Fruit fly (Drosophila melanogaster): ENCODE data around the gene NijA.

Gene NijA

DNA sequence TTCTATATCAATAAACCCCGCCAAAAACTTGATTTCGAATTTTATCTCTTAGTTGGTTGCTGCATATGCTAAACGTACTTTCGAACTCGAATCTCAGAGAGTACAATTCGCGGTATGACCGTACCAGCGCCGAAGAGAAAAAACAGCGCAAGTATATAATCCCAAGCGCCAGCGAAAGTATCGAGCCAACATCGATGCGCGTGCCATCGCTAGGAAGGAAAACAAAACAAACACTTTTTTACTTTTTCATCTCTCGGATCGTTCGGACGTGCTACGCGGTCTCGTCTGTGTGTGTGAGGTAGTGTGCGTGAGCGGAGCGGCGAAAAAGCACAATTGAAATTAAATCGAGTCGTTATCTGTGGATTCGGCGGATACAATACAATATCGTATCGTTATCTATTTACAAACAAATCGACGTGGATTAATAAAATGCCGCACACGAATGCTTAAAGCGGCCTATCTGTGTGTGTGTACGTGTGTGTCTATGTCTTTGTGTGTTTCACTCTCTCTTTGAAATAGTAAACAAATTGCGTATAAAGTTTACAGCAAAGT, 32.1 kb downstream of the NijA start, which contains the start of gene simj (continued):
- TF ChIP-seq HLH4C (GFP tag; IDR thresholded peaks at IDR 0.05; ENCODE audit: partially characterized antibody) (peak; percentile 72; the same call in 2 of the 3 replicates), Nf-YC (tag; optimal IDR thresholded peaks at IDR 0.05) (peak; percentile 61), Doc3 (GFP tag; IDR thresholded peaks at IDR 0.05; ENCODE audit: partially characterized antibody) (peak; percentile 60), CG32532 (GFP tag; IDR thresholded peaks at IDR 0.05) (peak; percentile 66), CG10209 (GFP tag; optimal IDR thresholded peaks at IDR 0.05) (peak; percentile 51), tap (tag; optimal IDR thresholded peaks at IDR 0.05) (no peak), CG17912 (GFP tag; optimal IDR thresholded peaks at IDR 0.05) (peak; percentile 16), klu (GFP tag; IDR thresholded peaks at IDR 0.05) (no peak), CG9932 (GFP tag; IDR thresholded peaks at IDR 0.05) (peak; percentile 71), CG11504 (tag; optimal IDR thresholded peaks at IDR 0.05) (peak; percentile 55), chif (GFP tag; optimal IDR thresholded peaks at IDR 0.05) (no peak), esg (GFP tag; conservative IDR thresholded peaks at IDR 0.05) (no peak), pita (GFP tag; optimal IDR thresholded peaks at IDR 0.05) (peak; percentile 73), tll (GFP tag; optimal IDR thresholded peaks at IDR 0.05) (no peak), grn (GFP tag; optimal IDR thresholded peaks at IDR 0.05) (peak; percentile 68), Mes4 (GFP tag; optimal IDR thresholded peaks at IDR 0.05) (peak; percentile 1), Xrp1 (GFP tag; IDR thresholded peaks at IDR 0.05) (peak; percentile 39; the same call in 1 of the 2 replicates), CG13424 (tag; optimal IDR thresholded peaks at IDR 0.05) (peak; percentile 47), MTF-1 (GFP tag; optimal IDR thresholded peaks at IDR 0.05; ENCODE audit: borderline replicate concordance) (peak; percentile 58), CG12769 (tag; optimal IDR thresholded peaks at IDR 0.05) (peak; percentile 84), Vsx1 (GFP tag; optimal IDR thresholded peaks at IDR 0.05) (no peak), ara (GFP tag; IDR thresholded peaks at IDR 0.05) (no peak), Hr3 (GFP tag; optimal IDR thresholded peaks at IDR 0.05) (no peak), CG7271 (tag; optimal IDR thresholded peaks at IDR 0.05) (peak; percentile 72), CG14667 (GFP tag; IDR thresholded peaks at IDR 0.05) (no peak), CG12659 (GFP tag; optimal IDR thresholded peaks at IDR 0.05) (peak; percentile 86), wek (GFP tag; optimal IDR thresholded peaks at IDR 0.05) (peak; percentile 75), twi (tag; optimal IDR thresholded peaks at IDR 0.05) (no peak), ATbp (GFP tag; optimal IDR thresholded peaks at IDR 0.05) (peak; percentile 63), CG6254 (GFP tag; optimal IDR thresholded peaks at IDR 0.05) (no peak), cad (GFP tag; optimal IDR thresholded peaks at IDR 0.05) (no peak), Ssrp (tag; optimal IDR thresholded peaks at IDR 0.05) (no peak), Rx (GFP tag; IDR thresholded peaks at IDR 0.05) (no peak), Dek (tag; optimal IDR thresholded peaks at IDR 0.05) (peak; percentile 65), CG1792 (GFP tag; optimal IDR thresholded peaks at IDR 0.05) (no peak), chn (GFP tag; optimal IDR thresholded peaks at IDR 0.05) (peak; percentile 41), ERR (GFP tag; optimal IDR thresholded peaks at IDR 0.05) (peak; percentile 67), CG6272 (GFP tag; IDR thresholded peaks at IDR 0.05) (peak; percentile 46), CG12744 (GFP tag; optimal IDR thresholded peaks at IDR 0.05) (peak; percentile 12), Meics (GFP tag; optimal IDR thresholded peaks at IDR 0.05) (peak; percentile 51), dan (GFP tag; IDR thresholded peaks at IDR 0.05) (no peak), chinmo (GFP tag; IDR thresholded peaks at IDR 0.05; ENCODE audit: partially characterized antibody) (peak; percentile 96), C15 (GFP tag; IDR thresholded peaks at IDR 0.05) (no peak), Adf1 (GFP tag; IDR thresholded peaks at IDR 0.05) (peak; percentile 68; the same call in 1 of the 2 replicates), CG8388 (GFP tag; optimal IDR thresholded peaks at IDR 0.05) (no peak), CG9215 (GFP tag; IDR thresholded peaks at IDR 0.05) (no peak), nerfin-2 (GFP tag; IDR thresholded peaks at IDR 0.05; ENCODE audit: partially characterized antibody) (peak; percentile 51), CG15696 (tag; optimal IDR thresholded peaks at IDR 0.05) (peak; percentile 6), dpn (GFP tag; optimal IDR thresholded peaks at IDR 0.05) (peak; percentile 38 to 49)
